Fruit fly (Drosophila melanogaster) whole organism, embryonic: ENCODE measurements around the gene BTBD9.

ENCODE experiments used
- CG10321 ChIP-seq: fragments of 200-800 bp; sonication (Bioruptor generic); IDR thresholded peaks from 2 replicates; pipeline ENCODE4 v1.3.6; 2022; ENCODE audit warnings: missing biosample characterization, missing genetic modification characterization
- CG10462 ChIP-seq: fragments of 200-800 bp; sonication (Bioruptor generic); optimal IDR thresholded peaks from 2 replicates; lab custom pipeline; 2016; ENCODE audit warnings: missing biosample characterization, missing genetic modification characterization
- CG11085 ChIP-seq: fragments of 200-800 bp; sonication (Bioruptor generic); IDR thresholded peaks from 2 replicates; pipeline ENCODE4 v1.3.6; 2022; ENCODE audit warnings: missing biosample characterization, missing genetic modification characterization
- CG12104 ChIP-seq: fragments of 200-800 bp; sonication (Bioruptor generic); optimal IDR thresholded peaks from 3 replicates; lab custom pipeline; 2016; ENCODE audit warnings: missing biosample characterization, missing genetic modification characterization
- CG12769 ChIP-seq: fragments of 200-800 bp; sonication (Bioruptor generic); optimal IDR thresholded peaks from 2 replicates; lab custom pipeline; 2019; ENCODE audit warnings: missing biosample characterization, mild to moderate bottlenecking, missing genetic modification characterization, moderate library complexity
- CG12942 ChIP-seq: fragments of 200-800 bp; sonication (Bioruptor generic); optimal IDR thresholded peaks from 3 replicates; lab custom pipeline; 2016; ENCODE audit warnings: missing biosample characterization, missing genetic modification characterization
- CG13624 ChIP-seq: fragments of 200-800 bp; sonication (Bioruptor generic); optimal IDR thresholded peaks from 2 replicates; lab custom pipeline; 2016; ENCODE audit warnings: missing biosample characterization, missing genetic modification characterization
- CG14710 ChIP-seq: fragments of 200-800 bp; sonication (Bioruptor generic); optimal IDR thresholded peaks from 3 replicates; lab custom pipeline; 2019; ENCODE audit warnings: missing biosample characterization, mild to moderate bottlenecking, missing genetic modification characterization, moderate library complexity
- CG15011 ChIP-seq: fragments of 200-800 bp; sonication (Bioruptor generic); optimal IDR thresholded peaks from 3 replicates; lab custom pipeline; 2018; ENCODE audit warnings: missing biosample characterization, mild to moderate bottlenecking, missing genetic modification characterization
- CG15696 ChIP-seq: fragments of 200-800 bp; sonication (Bioruptor generic); optimal IDR thresholded peaks from 2 replicates; lab custom pipeline; 2019; ENCODE audit warnings: missing biosample characterization, mild to moderate bottlenecking, missing genetic modification characterization, moderate library complexity
- CG1647 ChIP-seq: fragments of 200-800 bp; sonication (Bioruptor generic); optimal IDR thresholded peaks from 3 replicates; lab custom pipeline; 2016; ENCODE audit warnings: missing biosample characterization, missing genetic modification characterization
- CG17361 ChIP-seq: fragments of 200-800 bp; sonication (Bioruptor generic); IDR thresholded peaks from 3 replicates; pipeline ENCODE4 v1.3.6; 2022; ENCODE audit warnings: missing biosample characterization, missing genetic modification characterization
- CG18599 ChIP-seq: fragments of 200-800 bp; sonication (Bioruptor generic); optimal IDR thresholded peaks from 3 replicates; lab custom pipeline; 2017; ENCODE audit warnings: missing biosample characterization, missing genetic modification characterization, mild to moderate bottlenecking, moderate library complexity, missing genetic modification reagents
- CG3407 ChIP-seq: fragments of 200-800 bp; sonication (Bioruptor generic); optimal IDR thresholded peaks from 2 replicates; lab custom pipeline; 2018; ENCODE audit warnings: missing biosample characterization, mild to moderate bottlenecking, missing genetic modification characterization
- CG34376 ChIP-seq: fragments of 200-800 bp; sonication (Bioruptor generic); optimal IDR thresholded peaks from 2 replicates; lab custom pipeline; 2018; ENCODE audit warnings: missing biosample characterization, mild to moderate bottlenecking, missing genetic modification characterization
- CG4707 ChIP-seq: fragments of 200-800 bp; sonication (Bioruptor generic); optimal IDR thresholded peaks from 2 replicates; lab custom pipeline; 2018; ENCODE audit warnings: missing biosample characterization, mild to moderate bottlenecking, missing genetic modification characterization, moderate library complexity
- CG5180 ChIP-seq: fragments of 200-800 bp; sonication (Bioruptor generic); optimal IDR thresholded peaks from 3 replicates; lab custom pipeline; 2017; ENCODE audit warnings: missing biosample characterization, missing genetic modification characterization, mild to moderate bottlenecking, moderate library complexity, missing genetic modification reagents
- CG6254 ChIP-seq: fragments of 200-800 bp; sonication (Bioruptor generic); optimal IDR thresholded peaks from 3 replicates; lab custom pipeline; 2017; ENCODE audit warnings: mild to moderate bottlenecking, missing biosample characterization, missing genetic modification reagents, missing genetic modification characterization
- CG8765 ChIP-seq: fragments of 200-800 bp; sonication (Bioruptor generic); IDR thresholded peaks from 2 replicates; pipeline ENCODE4 v1.3.6; 2022; ENCODE audit warnings: missing biosample characterization, missing genetic modification characterization
- CG9817 ChIP-seq: fragments of 200-800 bp; sonication (Bioruptor generic); optimal IDR thresholded peaks from 2 replicates; lab custom pipeline; 2018; ENCODE audit warnings: missing biosample characterization, mild to moderate bottlenecking, missing genetic modification characterization, moderate library complexity
- CG9932 ChIP-seq: fragments of 200-800 bp; sonication (Bioruptor generic); IDR thresholded peaks from 2 replicates; pipeline ENCODE4 v1.3.6; 2022; ENCODE audit warnings: missing biosample characterization, missing genetic modification characterization
- CoRest ChIP-seq: fragments of 200-800 bp; sonication (Bioruptor generic); optimal IDR thresholded peaks from 3 replicates; lab custom pipeline; 2018; ENCODE audit warnings: missing biosample characterization, mild to moderate bottlenecking, missing genetic modification characterization, moderate library complexity
- Dll ChIP-seq: fragments of 200-800 bp; sonication (Bioruptor generic); IDR thresholded peaks from 4 replicates; pipeline ENCODE4 v1.3.6; 2022; ENCODE audit warnings: missing biosample characterization, missing genetic modification characterization; ENCODE audit not compliant: partially characterized antibody
- Dref ChIP-seq: fragments of 200-800 bp; sonication (Bioruptor generic); IDR thresholded peaks from 2 replicates; pipeline ENCODE4 v1.3.6; 2022; ENCODE audit warnings: missing biosample characterization, missing genetic modification characterization
- Ets65A ChIP-seq: fragments of 200-800 bp; sonication (Bioruptor generic); peaks from one replicate; lab custom pipeline; 2016; ENCODE audit warnings: missing biosample characterization, missing genetic modification characterization
- Lpt ChIP-seq: fragments of >200 bp; optimal IDR thresholded peaks from 2 replicates; lab custom pipeline; 2018; ENCODE audit warnings: missing biosample characterization, missing genetic modification characterization
- Nf-YC ChIP-seq: fragments of 200-800 bp; optimal IDR thresholded peaks from 3 replicates; lab custom pipeline; 2019; ENCODE audit warnings: missing biosample characterization, mild to moderate bottlenecking, missing genetic modification characterization, moderate library complexity
- Xrp1 ChIP-seq: fragments of 200-800 bp; sonication (Bioruptor generic); IDR thresholded peaks from 2 replicates; pipeline ENCODE4 v1.3.6; 2022; ENCODE audit warnings: missing biosample characterization, missing genetic modification characterization
- bcd ChIP-seq: fragments of 200-800 bp; sonication (Bioruptor generic); optimal IDR thresholded peaks from 2 replicates; lab custom pipeline; 2017; ENCODE audit warnings: missing biosample characterization, mild to moderate bottlenecking, missing genetic modification characterization
- ci ChIP-seq: fragments of 200-800 bp; sonication (Bioruptor generic); IDR thresholded peaks from 3 replicates; pipeline ENCODE4 v1.3.6; 2022; ENCODE audit warnings: missing biosample characterization, missing genetic modification characterization
- fd102C ChIP-seq: fragments of 200-800 bp; sonication (Bioruptor generic); optimal IDR thresholded peaks from 2 replicates; lab custom pipeline; 2018; ENCODE audit warnings: missing biosample characterization, mild to moderate bottlenecking, missing genetic modification characterization, moderate library complexity
- grn ChIP-seq: fragments of 200-800 bp; sonication (Bioruptor generic); optimal IDR thresholded peaks from 3 replicates; lab custom pipeline; 2017; ENCODE audit warnings: missing biosample characterization, missing genetic modification characterization
- hkb ChIP-seq, 2 experiments: fragments of 200-800 bp in 1 of 2; fragments of >200 bp in 1 of 2; sonication (Bioruptor generic) in 1 of 2; IDR thresholded peaks in 1 of 2; optimal IDR thresholded peaks in 1 of 2; 2 replicates each; pipeline versions ENCODE4 v1.3.6 to Lab custom; 2017 to 2022; ENCODE audit warnings: missing biosample characterization in 1 of 2, missing genetic modification characterization in 1 of 2
- nom ChIP-seq: fragments of 200-800 bp; sonication (Bioruptor generic); optimal IDR thresholded peaks from 2 replicates; lab custom pipeline; 2017; ENCODE audit warnings: missing biosample characterization, missing genetic modification characterization, mild to moderate bottlenecking, moderate library complexity, missing genetic modification reagents
- pan ChIP-seq, 4 experiments: fragments of >200 bp in 3 of 4; fragments of 200-800 bp in 1 of 4; sonication (Bioruptor generic) in 1 of 4; optimal IDR thresholded peaks in 3 of 4; IDR thresholded peaks in 1 of 4; 2 replicates each; pipeline versions ENCODE4 v1.3.6 to Lab custom; 2017 to 2022; ENCODE audit warnings: missing biosample characterization in 2 of 4, missing genetic modification characterization in 2 of 4, mixed read lengths in 1 of 4
- pita ChIP-seq: fragments of 200-800 bp; sonication (Bioruptor generic); optimal IDR thresholded peaks from 2 replicates; lab custom pipeline; 2017; ENCODE audit warnings: missing biosample characterization, mild to moderate bottlenecking, missing genetic modification characterization
- seq ChIP-seq: fragments of 200-800 bp; sonication (Bioruptor generic); IDR thresholded peaks from 2 replicates; pipeline ENCODE4 v1.3.6; 2022; ENCODE audit warnings: missing biosample characterization, missing genetic modification characterization
- tio ChIP-seq: fragments of 200-800 bp; sonication (Bioruptor generic); optimal IDR thresholded peaks from 2 replicates; lab custom pipeline; 2017; ENCODE audit warnings: missing biosample characterization, missing genetic modification characterization, inconsistent platforms

The BTBD9 gene

DNA sequence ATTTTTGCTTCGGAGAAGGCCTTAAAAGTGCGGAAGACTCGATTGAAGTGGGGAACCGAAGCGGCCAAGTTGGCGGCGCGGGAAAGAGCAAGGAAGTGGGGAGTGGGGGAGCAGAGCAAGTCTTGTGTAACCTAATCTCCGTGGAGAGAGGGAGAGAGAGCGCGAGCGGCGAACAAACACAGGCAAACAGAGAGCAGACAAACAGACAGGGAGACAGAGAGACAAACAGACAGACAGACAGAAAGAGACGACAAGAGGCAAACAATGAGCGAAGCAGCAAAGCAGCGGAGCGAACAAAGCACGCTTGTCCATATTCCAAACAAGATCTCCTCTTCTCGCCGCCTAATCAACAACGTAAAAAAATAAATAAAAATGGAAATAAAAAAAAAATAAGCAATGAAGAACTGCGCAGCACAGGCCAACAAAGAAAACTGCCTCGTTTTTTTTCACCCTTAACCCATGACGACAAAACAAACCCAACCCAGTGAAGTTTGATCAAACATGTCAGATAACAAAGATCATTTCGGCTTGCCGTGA is 29.4 kb upstream of the BTBD9 start (continued):
- TF ChIP-seq Dll (GFP tag; lab: Robert Waterston, UW) (no peak), Nf-YC (tag; lab: Kevin White, UChicago) (no peak), CG15696 (tag; lab: Kevin White, UChicago) (peak; percentile 9), CG9932 (GFP tag; lab: Robert Waterston, UW) (0 out of 2 replicates have a peak, but pooled peaks have one; percentile 10), CG14710 (tag; lab: Kevin White, UChicago) (no peak), CG4707 (peak; percentile 9), pita (GFP tag; lab: Kevin White, UChicago) (no peak), nom (GFP tag; lab: Kevin White, UChicago) (peak; percentile 38), CG6254 (GFP tag; lab: Kevin White, UChicago) (no peak), bcd (GFP tag; lab: Kevin White, UChicago) (peak; percentile 13), Xrp1 (GFP tag; lab: Robert Waterston, UW) (0 out of 2 replicates have a peak, but pooled peaks have one; percentile 5), tio (GFP tag; lab: Kevin White, UChicago) (no peak), pan (optimal IDR thresholded peaks at IDR 0.05; lab: Kevin White, UChicago) (no peak), pan (GFP tag; optimal IDR thresholded peaks at IDR 0.05 in 1 of 2, IDR thresholded peaks at IDR 0.05 in 1 of 2) (peak in 1 of 2 experiments; percentile 31), ci (peak; percentile 50; the same call in 1 of the 3 replicates), fd102C (GFP tag; lab: Kevin White, UChicago) (no peak), hkb (optimal IDR thresholded peaks at IDR 0.05; lab: Kevin White, UChicago) (no peak), hkb (GFP tag; IDR thresholded peaks at IDR 0.05; lab: Robert Waterston, UW) (no peak), CG5180 (GFP tag; lab: Kevin White, UChicago) (peak; percentile 85), Lpt (GFP tag; lab: Kevin White, UChicago) (no peak), CG1647 (GFP tag; lab: Kevin White, UChicago) (no peak), CG9817 (tag; lab: Kevin White, UChicago) (no peak), CG13624 (peak; percentile 80), CG12104 (GFP tag; lab: Kevin White, UChicago) (no peak), CG10462 (GFP tag; lab: Kevin White, UChicago) (no peak), CG12942 (no peak), grn (peak; percentile 82), CoRest (tag; lab: Kevin White, UChicago) (no peak), CG15011 (GFP tag; lab: Kevin White, UChicago) (peak; percentile 3), CG11085 (no peak), CG17361 (no peak), Dref (no peak), CG12769 (tag; lab: Kevin White, UChicago) (peak; percentile 79), CG8765 (no peak), CG34376 (GFP tag; lab: Kevin White, UChicago) (no peak), CG10321 (peak; percentile 37; the same call in 1 of the 2 replicates), Ets65A (no peak), CG18599 (GFP tag; lab: Kevin White, UChicago) (no peak), CG3407 (GFP tag; lab: Kevin White, UChicago) (no peak), seq (GFP tag; lab: Robert Waterston, UW) (no peak)
